Worm (Caenorhabditis elegans) whole organism, L4 larva: ENCODE data around the gene C16D9.9.

Source experiments
- D1046.2 ChIP-seq: fragments of 200-800 bp; sonication (Bioruptor generic); IDR thresholded peaks from 2 replicates; pipeline ENCODE4 v1.3.6; 2022; ENCODE audit warnings: missing genetic modification characterization, missing compliant biosample characterization
- F10B5.3 ChIP-seq: sonication (generic microtip); optimal IDR thresholded peaks from 2 replicates; lab custom pipeline; 2016; ENCODE audit warnings: mild to moderate bottlenecking, missing genetic modification characterization, missing compliant biosample characterization
- F26F4.8 ChIP-seq: fragments of 200-800 bp; sonication (Bioruptor generic); conservative IDR thresholded peaks from 2 replicates; pipeline ENCODE4 v1.3.6; 2022; ENCODE audit warnings: missing genetic modification characterization, missing compliant biosample characterization
- F37D6.2 ChIP-seq: sonication (generic microtip); optimal IDR thresholded peaks from 2 replicates; lab custom pipeline; 2016; ENCODE audit warnings: mild to moderate bottlenecking, missing genetic modification characterization, missing compliant biosample characterization
- Y5F2A.4 ChIP-seq: fragments of 200-800 bp; sonication (Bioruptor generic); optimal IDR thresholded peaks from 2 replicates; lab custom pipeline; 2018; ENCODE audit warnings: mild to moderate bottlenecking, missing genetic modification characterization, missing compliant biosample characterization
- ZK546.5 ChIP-seq, 2 experiments: sonication (generic microtip); optimal IDR thresholded peaks; 2 replicates each; lab custom pipeline; 2017; ENCODE audit warnings: missing biosample characterization in 2 of 2, missing genetic modification characterization in 2 of 2
- aha-1 ChIP-seq: fragments of 150-350 bp; peaks from one replicate; lab custom pipeline; 2014; ENCODE audit warnings: missing biosample characterization, missing genetic modification characterization
- aly-2 ChIP-seq: sonication (generic microtip); optimal IDR thresholded peaks from 2 replicates; lab custom pipeline; 2018; ENCODE audit warnings: missing biosample characterization, missing genetic modification characterization
- arid-1 ChIP-seq: fragments of 200-800 bp; sonication (Bioruptor generic); conservative IDR thresholded peaks from 2 replicates; pipeline ENCODE4 v1.3.6; 2022; ENCODE audit warnings: missing genetic modification reagents, missing genetic modification characterization, missing compliant biosample characterization
- ctbp-1 ChIP-seq: fragments of 200-800 bp; sonication (Bioruptor generic); IDR thresholded peaks from 2 replicates; pipeline ENCODE4 v1.3.6; 2022; ENCODE audit warnings: missing genetic modification reagents, missing genetic modification characterization, missing compliant biosample characterization
- daf-16 ChIP-seq, 3 experiments: sonication (generic microtip); optimal IDR thresholded peaks; 2 replicates each; lab custom pipeline; 2016 to 2017; ENCODE audit warnings: missing genetic modification characterization in 3 of 3, missing genetic modification reagents in 3 of 3, mild to moderate bottlenecking in 2 of 3, missing compliant biosample characterization in 2 of 3, missing biosample characterization in 1 of 3, moderate library complexity in 1 of 3
- dmd-8 ChIP-seq: fragments of 200-800 bp; sonication (Bioruptor generic); IDR thresholded peaks from 2 replicates; pipeline ENCODE4 v1.3.6; 2022; ENCODE audit warnings: missing genetic modification characterization, missing compliant biosample characterization
- duxl-1 ChIP-seq: sonication (generic microtip); optimal IDR thresholded peaks from 2 replicates; lab custom pipeline; 2016; ENCODE audit warnings: mild to moderate bottlenecking, missing genetic modification characterization, moderate library complexity, missing compliant biosample characterization; ENCODE audit not compliant: poor library complexity
- hif-1 ChIP-seq, 2 experiments: sonication (generic microtip); optimal IDR thresholded peaks; 2 replicates each; lab custom pipeline; 2016 to 2017; ENCODE audit warnings: missing compliant biosample characterization in 2 of 2, missing genetic modification characterization in 2 of 2, missing genetic modification reagents in 2 of 2, missing genotype in 2 of 2, mild to moderate bottlenecking in 1 of 2
- hlh-11 ChIP-seq: fragments of 200-800 bp; sonication (Bioruptor generic); optimal IDR thresholded peaks from 2 replicates; lab custom pipeline; 2018; ENCODE audit warnings: mild to moderate bottlenecking, missing genetic modification characterization, missing compliant biosample characterization
- lim-7 ChIP-seq: fragments of 200-800 bp; sonication (Bioruptor generic); IDR thresholded peaks from 2 replicates; pipeline ENCODE4 v1.3.6; 2022; ENCODE audit warnings: missing genetic modification characterization, missing compliant biosample characterization
- lin-1 ChIP-seq: fragments of 200-800 bp; sonication (Bioruptor generic); IDR thresholded peaks from 2 replicates; pipeline ENCODE4 v1.3.6; 2022; ENCODE audit warnings: missing genetic modification reagents, missing genetic modification characterization, missing compliant biosample characterization
- lin-13 ChIP-seq: fragments of 150-350 bp; optimal IDR thresholded peaks from 2 replicates; lab custom pipeline; 2014; ENCODE audit warnings: missing biosample characterization, missing genetic modification reagents, missing genetic modification characterization
- lin-15B ChIP-seq: fragments of 150-350 bp; sonication (generic microtip); optimal IDR thresholded peaks from 3 replicates; lab custom pipeline; 2014; ENCODE audit warnings: missing biosample characterization, missing genetic modification characterization
- madf-9 ChIP-seq: fragments of 200-800 bp; sonication (Bioruptor generic); conservative IDR thresholded peaks from 2 replicates; pipeline ENCODE4 v1.3.6; 2022; ENCODE audit warnings: missing genetic modification reagents, missing genetic modification characterization, missing compliant biosample characterization
- mdt-29 ChIP-seq: fragments of 200-800 bp; sonication (Bioruptor generic); IDR thresholded peaks from 2 replicates; pipeline ENCODE4 v1.3.6; 2022; ENCODE audit warnings: missing genetic modification reagents, missing genetic modification characterization, missing compliant biosample characterization
- mes-2 ChIP-seq: sonication (generic microtip); optimal IDR thresholded peaks from 2 replicates; lab custom pipeline; 2016; ENCODE audit warnings: missing genotype, mild to moderate bottlenecking, missing genetic modification characterization, missing compliant biosample characterization; ENCODE audit not compliant: poor library complexity, severe bottlenecking
- mxl-2 ChIP-seq: fragments of 200-800 bp; sonication (Bioruptor generic); conservative IDR thresholded peaks from 2 replicates; pipeline ENCODE4 v1.3.6; 2022; ENCODE audit warnings: missing genetic modification reagents, missing genetic modification characterization, missing compliant biosample characterization
- mxl-3 ChIP-seq: fragments of 200-800 bp; sonication (Bioruptor generic); optimal IDR thresholded peaks from 2 replicates; lab custom pipeline; 2018; ENCODE audit warnings: mild to moderate bottlenecking, missing genetic modification characterization, missing compliant biosample characterization
- nhr-102 ChIP-seq: sonication (generic microtip); optimal IDR thresholded peaks from 2 replicates; lab custom pipeline; 2016; ENCODE audit warnings: mild to moderate bottlenecking, missing genetic modification characterization, moderate library complexity, missing compliant biosample characterization
- nhr-237 ChIP-seq: sonication (generic microtip); optimal IDR thresholded peaks from 2 replicates; lab custom pipeline; 2017; ENCODE audit warnings: missing biosample characterization, missing genetic modification characterization
- nhr-28 ChIP-seq: fragments of 150-350 bp; optimal IDR thresholded peaks from 2 replicates; lab custom pipeline; 2014; ENCODE audit warnings: missing biosample characterization, missing genetic modification characterization
- nhr-41 ChIP-seq: fragments of 200-800 bp; sonication (Bioruptor generic); IDR thresholded peaks from 2 replicates; pipeline ENCODE4 v1.3.6; 2022; ENCODE audit warnings: missing genetic modification reagents, missing genetic modification characterization, missing compliant biosample characterization
- php-3 ChIP-seq: fragments of 200-800 bp; sonication (Bioruptor generic); IDR thresholded peaks from 2 replicates; pipeline ENCODE4 v1.3.6; 2022; ENCODE audit warnings: missing genetic modification reagents, missing genetic modification characterization, missing compliant biosample characterization
- pqm-1 ChIP-seq: sonication (generic microtip); optimal IDR thresholded peaks from 2 replicates; lab custom pipeline; 2017; ENCODE audit warnings: missing biosample characterization, missing genetic modification characterization
- sdz-12 ChIP-seq: fragments of 200-800 bp; sonication (Bioruptor generic); optimal IDR thresholded peaks from 2 replicates; lab custom pipeline; 2018; ENCODE audit warnings: mild to moderate bottlenecking, missing genetic modification characterization, missing compliant biosample characterization
- skn-1 ChIP-seq: fragments of 150-350 bp; optimal IDR thresholded peaks from 2 replicates; lab custom pipeline; 2014; ENCODE audit warnings: missing biosample characterization, missing genetic modification characterization
- snpc-1.2 ChIP-seq: fragments of 200-800 bp; sonication (Bioruptor generic); IDR thresholded peaks from 2 replicates; pipeline ENCODE4 v1.3.6; 2022; ENCODE audit warnings: missing genetic modification reagents, missing genetic modification characterization, missing compliant biosample characterization
- snpc-4 ChIP-seq: fragments of 150-350 bp; optimal IDR thresholded peaks from 2 replicates; lab custom pipeline; 2014; ENCODE audit warnings: missing biosample characterization, missing genetic modification characterization
- spr-3 ChIP-seq: fragments of 200-800 bp; sonication (Bioruptor generic); optimal IDR thresholded peaks from 2 replicates; lab custom pipeline; 2018; ENCODE audit warnings: mild to moderate bottlenecking, missing genetic modification characterization, missing compliant biosample characterization
- unc-62 ChIP-seq, 3 experiments: fragments of 150-350 bp in 1 of 3; sonication (generic microtip); optimal IDR thresholded peaks in 2 of 3; peaks in 1 of 3; 1 replicate in 1 of 3; 2 replicates in 2 of 3; lab custom pipeline; 2014 to 2017; ENCODE audit warnings: missing biosample characterization in 3 of 3, missing genetic modification characterization in 3 of 3, missing genetic modification reagents in 3 of 3, missing genotype in 1 of 3
- zag-1 ChIP-seq: fragments of 150-350 bp; optimal IDR thresholded peaks from 2 replicates; lab custom pipeline; 2014; ENCODE audit warnings: missing biosample characterization, missing genetic modification characterization

Gene C16D9.9

DNA sequence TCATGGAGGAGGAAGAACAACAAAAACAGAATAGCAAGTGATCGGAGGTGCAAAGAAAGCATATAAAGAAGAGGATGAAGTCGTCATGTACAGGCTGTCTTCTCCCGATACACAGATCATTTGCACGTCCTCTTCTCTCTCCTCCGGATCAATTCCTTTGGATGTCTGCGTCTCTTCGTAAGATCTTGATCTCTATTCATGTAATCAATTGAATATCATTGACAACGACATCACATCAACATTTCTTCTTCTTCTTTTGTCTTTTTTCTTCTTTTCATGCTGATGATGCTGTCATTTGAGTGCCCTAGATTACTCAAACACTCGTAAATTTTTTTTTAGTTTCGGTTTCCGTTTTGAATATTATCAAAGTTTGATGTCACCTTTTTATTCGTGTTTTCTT lies 25.8 kb upstream of the C16D9.9 start, which contains the start of gene rol-3:
TSS of gene rol-3 (minus strand) at position 120 of the 400 bp plus-strand sequence.
- TF ChIP-seq F10B5.3 (tag; lab: Kevin White, UChicago) (no peak), hlh-11 (tag; lab: Kevin White, UChicago) (peak; percentile 42), nhr-28 (peak; percentile 54)

DNA sequence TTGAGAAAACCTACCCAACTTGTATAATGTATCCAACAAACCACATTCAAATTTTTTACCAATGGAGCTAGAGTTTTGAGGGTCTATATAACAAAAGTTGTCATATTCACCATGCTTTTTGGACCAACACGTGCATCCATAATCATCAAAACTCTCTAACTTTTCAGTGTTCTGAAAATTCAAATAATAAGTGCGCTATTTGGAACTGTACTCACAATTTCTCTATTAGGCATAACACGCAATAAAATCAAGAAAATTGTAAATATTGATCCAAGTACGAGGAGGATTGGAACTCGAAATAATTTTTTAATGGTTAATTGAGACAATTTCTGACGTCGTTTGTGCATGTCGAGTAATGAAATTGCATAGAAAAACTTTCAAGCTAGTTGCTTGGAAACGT lies 24.1 kb upstream of the C16D9.9 start, which contains the start of gene C16D9.3:
TSS of gene C16D9.3 (minus strand) at position 101 of the 400 bp plus-strand sequence.
- TF ChIP-seq madf-9 (GFP tag; lab: Robert Waterston, UW) (no peak), nhr-41 (GFP tag; lab: Robert Waterston, UW) (no peak), skn-1 (no peak)

DNA sequence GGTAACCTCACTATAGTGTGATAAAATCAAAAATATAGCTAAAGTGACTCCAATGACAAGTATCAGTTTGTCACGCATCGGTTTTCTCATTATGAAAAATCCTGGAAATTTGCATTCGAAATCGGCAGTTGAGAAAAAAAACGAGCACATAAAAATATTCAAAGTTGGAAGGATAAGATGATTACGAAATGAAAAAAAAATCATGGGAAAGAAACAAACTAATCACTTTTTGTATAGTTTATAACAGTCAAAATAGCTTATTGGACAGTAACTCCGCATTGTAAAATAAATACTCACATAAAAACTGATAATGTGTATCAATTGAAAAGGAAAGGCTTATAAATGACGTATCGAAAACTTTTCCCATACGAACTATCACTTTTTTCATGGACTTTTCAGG lies 21.2 kb upstream of the C16D9.9 start, which contains the start of gene C16D9.4:
TSS of gene C16D9.4 (minus strand) at position 101 of the 400 bp plus-strand sequence.
- TF ChIP-seq nhr-237 (tag; lab: Kevin White, UChicago) (no peak), php-3 (GFP tag; lab: Robert Waterston, UW) (peak; percentile 33; the same call in 1 of the 2 replicates)

DNA sequence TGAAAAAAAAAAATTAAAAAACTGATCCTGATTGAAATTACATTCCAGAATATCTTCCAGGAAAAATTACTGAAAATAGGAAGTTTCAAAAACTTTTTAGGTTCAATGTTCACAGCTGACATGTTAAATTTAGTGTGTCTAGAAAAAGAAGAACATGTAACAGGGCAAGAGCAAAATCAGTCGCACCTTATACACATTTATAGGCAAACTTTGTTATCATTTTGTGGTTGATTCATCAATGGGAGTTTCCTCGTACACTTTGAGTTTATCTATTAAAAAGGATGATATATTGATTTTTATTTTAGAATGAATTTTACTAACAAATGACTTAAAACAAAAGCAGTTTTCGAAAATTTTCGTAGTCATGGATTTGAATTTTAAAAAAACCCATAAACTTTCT lies 20.8 kb upstream of the C16D9.9 start:
- peak; percentile 29 for TF ChIP-seq aha-1 (tag; lab: Kevin White, UChicago)
- no peak for TF ChIP-seq F37D6.2 (tag; lab: Kevin White, UChicago)
- TF ChIP-seq hif-1 (tag; optimal IDR thresholded peaks at IDR 0.05; lab: Kevin White, UChicago): no peak
- peak; percentile 48 for TF ChIP-seq nhr-28
- peak in 1 of 2 experiments; percentile 64 for TF ChIP-seq unc-62 (GFP tag; optimal IDR thresholded peaks at IDR 0.05 in 1 of 2; lab: Kevin White, UChicago)
- no peak for TF ChIP-seq unc-62 (tag; optimal IDR thresholded peaks at IDR 0.05; lab: Kevin White, UChicago)
- TF ChIP-seq daf-16 (GFP tag; optimal IDR thresholded peaks at IDR 0.05; lab: Kevin White, UChicago): no peak
- TF ChIP-seq daf-16 (tag; optimal IDR thresholded peaks at IDR 0.05; lab: Kevin White, UChicago): peak; percentile 26
- no peak for TF ChIP-seq ZK546.5 (tag; optimal IDR thresholded peaks at IDR 0.05; lab: Kevin White, UChicago)
- TF ChIP-seq pqm-1 (tag; lab: Kevin White, UChicago): peak; percentile 50

DNA sequence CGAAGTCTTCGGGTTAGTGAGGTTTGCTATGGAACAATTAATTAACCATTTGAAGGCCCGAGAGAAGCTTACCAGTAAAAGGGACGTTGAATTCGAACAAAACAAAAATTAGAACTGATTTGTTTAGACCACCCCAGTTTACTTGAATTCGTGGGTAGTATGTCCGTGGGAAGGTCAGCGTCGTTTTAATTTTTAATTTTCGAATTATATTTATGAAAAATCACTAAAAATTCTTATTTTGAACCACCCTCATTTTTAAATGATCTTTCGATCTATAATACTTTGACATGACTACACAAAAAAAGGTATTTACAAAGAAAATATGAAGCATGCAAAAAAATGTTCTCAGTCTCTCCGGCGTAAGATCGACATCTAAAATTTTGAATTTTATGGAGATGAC lies 18.6 kb upstream of the C16D9.9 start, which contains the start of gene C16D9.5:
TSS of gene C16D9.5 (minus strand) at position 101 of the 400 bp plus-strand sequence.
- TF ChIP-seq F37D6.2 (tag; lab: Kevin White, UChicago) (no peak), ctbp-1 (GFP tag; lab: Robert Waterston, UW) (no peak), lim-7 (GFP tag; lab: Robert Waterston, UW) (no peak), Y5F2A.4 (GFP tag; lab: Kevin White, UChicago) (no peak), dmd-8 (GFP tag; lab: Robert Waterston, UW) (no peak), lin-1 (GFP tag; lab: Robert Waterston, UW) (no peak), mxl-2 (GFP tag; lab: Robert Waterston, UW) (no peak), madf-9 (GFP tag; lab: Robert Waterston, UW) (no peak), zag-1 (tag; lab: Kevin White, UChicago) (no peak), aly-2 (tag; lab: Kevin White, UChicago) (no peak), nhr-102 (tag; lab: Kevin White, UChicago) (no peak), arid-1 (GFP tag; lab: Robert Waterston, UW) (no peak), nhr-28 (no peak), snpc-1.2 (GFP tag; lab: Robert Waterston, UW) (no peak), lin-13 (no peak)

DNA sequence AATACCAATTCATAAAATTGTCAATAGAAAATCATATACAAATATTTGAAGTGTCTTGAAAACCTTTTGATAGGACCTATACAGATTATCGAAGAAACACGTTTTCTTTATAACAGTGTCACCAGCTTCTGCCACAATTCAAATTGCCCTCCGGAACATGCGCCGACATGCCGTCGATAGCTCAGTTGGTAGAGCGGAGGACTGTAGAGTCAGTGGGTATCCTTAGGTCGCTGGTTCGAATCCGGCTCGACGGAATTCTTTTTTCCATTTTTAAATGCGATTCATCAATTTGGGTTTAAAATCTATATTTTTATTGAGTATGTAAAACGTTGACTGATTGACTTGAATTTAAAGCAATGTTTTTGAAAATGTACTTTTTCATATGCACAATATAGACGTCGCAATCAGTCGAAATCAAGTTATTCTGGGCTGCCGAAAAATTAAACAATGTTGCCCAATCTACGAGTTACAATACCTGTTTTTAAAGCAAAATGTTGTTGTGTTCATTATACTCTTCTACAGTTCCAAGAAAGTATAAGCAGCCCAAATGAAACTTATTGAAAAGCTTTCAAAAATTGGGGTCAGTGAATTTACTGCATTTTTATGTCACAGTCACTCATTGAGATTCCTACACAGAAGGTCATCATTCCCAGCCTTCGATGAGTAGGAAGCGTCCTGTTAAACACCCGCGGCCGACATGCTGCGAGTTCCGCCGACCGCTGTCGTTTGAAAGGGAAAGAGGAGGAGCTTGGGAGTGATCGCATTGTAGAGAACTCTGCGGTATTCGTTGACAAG lies 16.5 kb upstream of the C16D9.9 start:
- no peak for TF ChIP-seq lin-15B (tag; lab: Kevin White, UChicago)
- peak; percentile 91 for TF ChIP-seq snpc-4 (tag; lab: Kevin White, UChicago)
- no peak for TF ChIP-seq aly-2 (tag; lab: Kevin White, UChicago)
- TF ChIP-seq F26F4.8 (GFP tag; lab: Robert Waterston, UW): 0 out of 2 replicates have a peak, but pooled peaks have one; percentile 33
- peak; percentile 87 for TF ChIP-seq mes-2
- peak; percentile 61 for TF ChIP-seq php-3 (GFP tag; lab: Robert Waterston, UW)
- peak; percentile 80 for TF ChIP-seq duxl-1 (tag; lab: Kevin White, UChicago)
- peak; percentile 9; the same call in 1 of the 2 replicates for TF ChIP-seq mdt-29
- no peak for TF ChIP-seq spr-3 (GFP tag; lab: Kevin White, UChicago)
- peak; percentile 5 for TF ChIP-seq mxl-3
- no peak for TF ChIP-seq sdz-12 (GFP tag; lab: Kevin White, UChicago)
- TF ChIP-seq hlh-11 (tag; lab: Kevin White, UChicago): peak; percentile 79
- TF ChIP-seq aha-1 (tag; lab: Kevin White, UChicago): peak; percentile 93
- no peak for TF ChIP-seq D1046.2 (GFP tag; lab: Robert Waterston, UW)
- TF ChIP-seq lim-7 (GFP tag; lab: Robert Waterston, UW): 0 out of 2 replicates have a peak, but pooled peaks have one; percentile 43
